Worm (Caenorhabditis elegans): ENCODE measurements around the gene sam-4.
A peak's percentile ranks its signal among the peaks of the same experiment; 100 is the strongest.

Gene sam-4

ce11 chrII:5665029-5665428, 15.9 kb upstream of the sam-4 start, which contains the start of gene C25H3.15:
Gene C25H3.15, plus strand, starts transcription at chrII:5665329.
- TF ChIP-seq sea-1 (GFP tag; conservative IDR thresholded peaks at IDR 0.05) (no peak), F13C5.2 (tag; optimal IDR thresholded peaks at IDR 0.05) (no peak), tra-4 (tag; optimal IDR thresholded peaks at IDR 0.05) (no peak), tbx-37 (GFP tag; conservative IDR thresholded peaks at IDR 0.05) (no peak), pes-1 (GFP tag; IDR thresholded peaks at IDR 0.05) (no peak), hmg-4 (GFP tag; optimal IDR thresholded peaks at IDR 0.05) (no peak), ceh-13 (GFP tag; optimal IDR thresholded peaks at IDR 0.05) (no peak), scrt-1 (GFP tag; IDR thresholded peaks at IDR 0.05) (no peak), ets-7 (tag; optimal IDR thresholded peaks at IDR 0.05) (no peak)

ce11 chrII:5663180-5663791, 14.2 kb upstream of the sam-4 start:
- TF ChIP-seq ceh-36 (tag; optimal IDR thresholded peaks at IDR 0.05) (no peak), ama-1 (optimal IDR thresholded peaks at IDR 0.05) (no peak), aly-1 (tag; optimal IDR thresholded peaks at IDR 0.05) (no peak), tbx-11 (GFP tag; IDR thresholded peaks at IDR 0.05) (no peak), F13C5.2 (tag; optimal IDR thresholded peaks at IDR 0.05) (no peak), hmbx-1 (tag; optimal IDR thresholded peaks at IDR 0.05) (no peak), tra-4 (tag; optimal IDR thresholded peaks at IDR 0.05) (no peak), sea-1 (GFP tag; conservative IDR thresholded peaks at IDR 0.05) (no peak), pes-1 (GFP tag; IDR thresholded peaks at IDR 0.05) (no peak), hnd-1 (tag; optimal IDR thresholded peaks at IDR 0.05) (no peak), flt-1 (GFP tag; IDR thresholded peaks at IDR 0.05) (no peak), B0310.2 (tag; optimal IDR thresholded peaks at IDR 0.05) (no peak)

- TF ChIP-seq pes-1 (GFP tag; IDR thresholded peaks at IDR 0.05) = peak; percentile 83
- peak; percentile 72 for TF ChIP-seq tra-4 (tag; optimal IDR thresholded peaks at IDR 0.05)
- peak; percentile 82 for TF ChIP-seq B0310.2 (tag; optimal IDR thresholded peaks at IDR 0.05)
- peak; percentile 66 for TF ChIP-seq ceh-36 (tag; optimal IDR thresholded peaks at IDR 0.05)
- TF ChIP-seq ama-1 (optimal IDR thresholded peaks at IDR 0.05) = peak; percentile 96
- TF ChIP-seq F13C5.2 (tag; optimal IDR thresholded peaks at IDR 0.05) = peak; percentile 73
- TF ChIP-seq scrt-1 (GFP tag; IDR thresholded peaks at IDR 0.05) = peak; percentile 90
- TF ChIP-seq sea-1 (GFP tag; conservative IDR thresholded peaks at IDR 0.05) = peak; percentile 93
- peak; percentile 92 for TF ChIP-seq hmg-4 (GFP tag; optimal IDR thresholded peaks at IDR 0.05)
- peak; percentile 64 for TF ChIP-seq hnd-1 (tag; optimal IDR thresholded peaks at IDR 0.05)
- peak; percentile 73 for TF ChIP-seq flt-1 (GFP tag; IDR thresholded peaks at IDR 0.05)
- peak; percentile 40 for TF ChIP-seq ets-7 (tag; optimal IDR thresholded peaks at IDR 0.05)
- peak; percentile 83 for TF ChIP-seq aly-1 (tag; optimal IDR thresholded peaks at IDR 0.05)
- TF ChIP-seq tbx-11 (GFP tag; IDR thresholded peaks at IDR 0.05) = peak; percentile 80
- peak; percentile 19 for TF ChIP-seq ceh-13 (GFP tag; optimal IDR thresholded peaks at IDR 0.05)
- TF ChIP-seq tbx-37 (GFP tag; conservative IDR thresholded peaks at IDR 0.05) = peak; percentile 72
- peak; percentile 78 for TF ChIP-seq hmbx-1 (tag; optimal IDR thresholded peaks at IDR 0.05)
These were observed 12.7 kb upstream of the sam-4 start for ce11 chrII:5661735-5662177.

- no peak for TF ChIP-seq aly-1 (tag; optimal IDR thresholded peaks at IDR 0.05)
- peak; percentile 24 for TF ChIP-seq B0310.2 (tag; optimal IDR thresholded peaks at IDR 0.05)
- TF ChIP-seq hmg-4 (GFP tag; optimal IDR thresholded peaks at IDR 0.05) = peak; percentile 82
- peak; percentile 67 for TF ChIP-seq tbx-11 (GFP tag; IDR thresholded peaks at IDR 0.05)
- TF ChIP-seq flt-1 (GFP tag; IDR thresholded peaks at IDR 0.05) = peak; percentile 54; the same call in 1 of the 2 replicates
- TF ChIP-seq tra-4 (tag; optimal IDR thresholded peaks at IDR 0.05) = no peak
- peak; percentile 98 for TF ChIP-seq ama-1 (optimal IDR thresholded peaks at IDR 0.05)
- TF ChIP-seq ceh-13 (GFP tag; optimal IDR thresholded peaks at IDR 0.05) = no peak
- peak; percentile 27 for TF ChIP-seq ceh-36 (tag; optimal IDR thresholded peaks at IDR 0.05)
- TF ChIP-seq scrt-1 (GFP tag; IDR thresholded peaks at IDR 0.05) = peak; percentile 76
- no peak for TF ChIP-seq hnd-1 (tag; optimal IDR thresholded peaks at IDR 0.05)
- peak; percentile 46 for TF ChIP-seq F13C5.2 (tag; optimal IDR thresholded peaks at IDR 0.05)
- TF ChIP-seq tbx-37 (GFP tag; conservative IDR thresholded peaks at IDR 0.05) = peak; percentile 5; the same call in 1 of the 2 replicates
- TF ChIP-seq hmbx-1 (tag; optimal IDR thresholded peaks at IDR 0.05) = no peak
- TF ChIP-seq sea-1 (GFP tag; conservative IDR thresholded peaks at IDR 0.05) = peak; percentile 82
- no peak for TF ChIP-seq ets-7 (tag; optimal IDR thresholded peaks at IDR 0.05)
- peak; percentile 67 for TF ChIP-seq pes-1 (GFP tag; IDR thresholded peaks at IDR 0.05)
These were observed 11.9 kb upstream of the sam-4 start, which contains the start of the genes ift-43 and mdt-26 for ce11 chrII:5660736-5661734. Gene ift-43, minus strand, starts transcription at chrII:5660786. Gene mdt-26, plus strand, starts transcription at chrII:5661181.

ce11 chrII:5660155-5660554, 11.1 kb upstream of the sam-4 start:
- TF ChIP-seq tbx-37 (GFP tag; conservative IDR thresholded peaks at IDR 0.05) (no peak), aly-1 (tag; optimal IDR thresholded peaks at IDR 0.05) (no peak), sea-1 (GFP tag; conservative IDR thresholded peaks at IDR 0.05) (no peak), ceh-36 (tag; optimal IDR thresholded peaks at IDR 0.05) (no peak), ets-7 (tag; optimal IDR thresholded peaks at IDR 0.05) (no peak), B0310.2 (tag; optimal IDR thresholded peaks at IDR 0.05) (no peak), hmg-4 (GFP tag; optimal IDR thresholded peaks at IDR 0.05) (no peak), F13C5.2 (tag; optimal IDR thresholded peaks at IDR 0.05) (no peak), hnd-1 (tag; optimal IDR thresholded peaks at IDR 0.05) (no peak), scrt-1 (GFP tag; IDR thresholded peaks at IDR 0.05) (no peak), ceh-13 (GFP tag; optimal IDR thresholded peaks at IDR 0.05) (no peak), flt-1 (GFP tag; IDR thresholded peaks at IDR 0.05) (no peak), ama-1 (optimal IDR thresholded peaks at IDR 0.05) (no peak), tra-4 (tag; optimal IDR thresholded peaks at IDR 0.05) (no peak), pes-1 (GFP tag; IDR thresholded peaks at IDR 0.05) (no peak), hmbx-1 (tag; optimal IDR thresholded peaks at IDR 0.05) (no peak), tbx-11 (GFP tag; IDR thresholded peaks at IDR 0.05) (no peak)

ce11 chrII:5659675-5660074, 10.6 kb upstream of the sam-4 start, which contains the start of gene fut-3:
Gene fut-3, minus strand, starts transcription at chrII:5659775.
- TF ChIP-seq pes-1 (GFP tag; IDR thresholded peaks at IDR 0.05) (no peak), sea-1 (GFP tag; conservative IDR thresholded peaks at IDR 0.05) (no peak), hmbx-1 (tag; optimal IDR thresholded peaks at IDR 0.05) (no peak), flt-1 (GFP tag; IDR thresholded peaks at IDR 0.05) (no peak), tbx-37 (GFP tag; conservative IDR thresholded peaks at IDR 0.05) (no peak), tbx-11 (GFP tag; IDR thresholded peaks at IDR 0.05) (no peak), scrt-1 (GFP tag; IDR thresholded peaks at IDR 0.05) (no peak), ceh-36 (tag; optimal IDR thresholded peaks at IDR 0.05) (no peak), tra-4 (tag; optimal IDR thresholded peaks at IDR 0.05) (no peak), hnd-1 (tag; optimal IDR thresholded peaks at IDR 0.05) (no peak), hmg-4 (GFP tag; optimal IDR thresholded peaks at IDR 0.05) (no peak)

All from whole organism, early embryonic.